Fruit fly (Drosophila melanogaster) Kc167 (cell line): ENCODE data around the gene CG17475.

Source experiments
- Myc ChIP-seq: fragments of >200 bp; optimal IDR thresholded peaks from 2 replicates; lab custom pipeline; 2017; ENCODE audit warnings: missing external identifiers
- Sin3A ChIP-seq: fragments of >200 bp; optimal IDR thresholded peaks from 2 replicates; lab custom pipeline; 2018; ENCODE audit warnings: missing external identifiers
- h ChIP-seq: fragments of >200 bp; optimal IDR thresholded peaks from 3 replicates; lab custom pipeline; 2018; ENCODE audit warnings: missing external identifiers
- insv ChIP-seq: fragments of >200 bp; optimal IDR thresholded peaks from 3 replicates; lab custom pipeline; 2018; ENCODE audit warnings: missing external identifiers
- psq ChIP-seq: fragments of >200 bp; optimal IDR thresholded peaks from 2 replicates; lab custom pipeline; 2017; ENCODE audit warnings: missing external identifiers
- ttk ChIP-seq: sonication (Bioruptor generic); optimal IDR thresholded peaks from 2 replicates; lab custom pipeline; 2017; ENCODE audit warnings: missing external identifiers

Gene CG17475

dm6 chr3R:17116231-17116630, 14.0 kb downstream of the CG17475 start:
- TF ChIP-seq insv (lab: Kevin White, UChicago) (no peak), psq (no peak), Sin3A (no peak), ttk (lab: Kevin White, UChicago) (no peak), h (lab: Kevin White, UChicago) (no peak), Myc (lab: Kevin White, UChicago) (no peak)

- TF ChIP-seq h (lab: Kevin White, UChicago) (no peak), psq (no peak), ttk (lab: Kevin White, UChicago) (no peak), insv (lab: Kevin White, UChicago) (no peak), Sin3A (no peak), Myc (lab: Kevin White, UChicago) (no peak)
These were observed 14.6 kb downstream of the CG17475 start for dm6 chr3R:17115668-17116067.

- TF ChIP-seq ttk (lab: Kevin White, UChicago) (no peak), Sin3A (no peak), Myc (lab: Kevin White, UChicago) (no peak), h (lab: Kevin White, UChicago) (no peak), insv (lab: Kevin White, UChicago) (no peak), psq (no peak)
These were observed 19.1 kb downstream of the CG17475 start for dm6 chr3R:17110880-17111726.

- no peak for TF ChIP-seq h (lab: Kevin White, UChicago)
- no peak for TF ChIP-seq psq
- TF ChIP-seq Sin3A = no peak
- TF ChIP-seq Myc (lab: Kevin White, UChicago) = no peak
- no peak for TF ChIP-seq insv (lab: Kevin White, UChicago)
These were observed 21.3 kb downstream of the CG17475 start for dm6 chr3R:17108881-17109280.

dm6 chr3R:17087977-17088618, 42.1 kb downstream of the CG17475 start, which contains the start of gene cal1:
Gene cal1 (plus strand): TSS chr3R:17088280.
- TF ChIP-seq insv (lab: Kevin White, UChicago) = no peak

- TF ChIP-seq h (lab: Kevin White, UChicago) = no peak
- TF ChIP-seq Myc (lab: Kevin White, UChicago) = no peak
- no peak for TF ChIP-seq insv (lab: Kevin White, UChicago)
- no peak for TF ChIP-seq ttk (lab: Kevin White, UChicago)
- TF ChIP-seq psq = no peak
- TF ChIP-seq Sin3A = no peak
These were observed 45.0 kb downstream of the CG17475 start, which contains the start of gene GckIII for dm6 chr3R:17085029-17085807. Gene GckIII (plus strand): TSS chr3R:17085513.

- no peak for TF ChIP-seq insv (lab: Kevin White, UChicago)
- no peak for TF ChIP-seq ttk (lab: Kevin White, UChicago)
- TF ChIP-seq Myc (lab: Kevin White, UChicago) = no peak
- TF ChIP-seq Sin3A = no peak
- TF ChIP-seq h (lab: Kevin White, UChicago) = no peak
- TF ChIP-seq psq = no peak
These were observed 47.8 kb downstream of the CG17475 start for dm6 chr3R:17082471-17082870.

- TF ChIP-seq h (lab: Kevin White, UChicago) (no peak), insv (lab: Kevin White, UChicago) (no peak), Sin3A (no peak), Myc (lab: Kevin White, UChicago) (no peak), psq (no peak)
These were observed 48.8 kb downstream of the CG17475 start for dm6 chr3R:17081359-17081935.

- peak; percentile 21 for TF ChIP-seq h (lab: Kevin White, UChicago)
- TF ChIP-seq insv (lab: Kevin White, UChicago) = no peak
- no peak for TF ChIP-seq Myc (lab: Kevin White, UChicago)
- no peak for TF ChIP-seq psq
These were observed 49.4 kb downstream of the CG17475 start for dm6 chr3R:17080666-17081358.

dm6 chr3R:17079859-17080255, 50.4 kb downstream of the CG17475 start, which contains the start of the genes Keap1 and kuk:
Gene Keap1 (minus strand): TSS chr3R:17079945.
Gene kuk (plus strand): TSS chr3R:17080244.
- TF ChIP-seq Myc (lab: Kevin White, UChicago) (no peak), ttk (lab: Kevin White, UChicago) (no peak), psq (no peak), h (lab: Kevin White, UChicago) (no peak)
